Worm (Caenorhabditis elegans) whole organism, L1 larva: ENCODE data around the gene B0554.7.

Experiments used
- C34B4.2 ChIP-seq: sonication (generic microtip); optimal IDR thresholded peaks from 2 replicates; lab custom pipeline; 2017; ENCODE audit warnings: mild to moderate bottlenecking, missing genetic modification characterization, missing compliant biosample characterization
- blmp-1 ChIP-seq: fragments of 150-350 bp; optimal IDR thresholded peaks from 2 replicates; lab custom pipeline; 2014; ENCODE audit warnings: missing biosample characterization, missing genetic modification characterization
- ceh-8 ChIP-seq: fragments of 200-800 bp; sonication (Bioruptor generic); optimal IDR thresholded peaks from 2 replicates; lab custom pipeline; 2018; ENCODE audit warnings: mild to moderate bottlenecking, missing genetic modification characterization, moderate library complexity, missing compliant biosample characterization
- efl-1 ChIP-seq, 4 experiments: fragments of 150-350 bp; optimal IDR thresholded peaks in 3 of 4; peaks in 1 of 4; 1 replicate in 1 of 4; 2 replicates in 3 of 4; lab custom pipeline; 2014; ENCODE audit warnings: missing biosample characterization in 2 of 4, missing genetic modification characterization in 2 of 4, missing genetic modification reagents in 2 of 4
- elt-3 ChIP-seq, 6 experiments: fragments of 150-350 bp in 1 of 6; sonication (generic microtip); optimal IDR thresholded peaks; 2 replicates each; lab custom pipeline; 2017 to 2018; ENCODE audit warnings: missing biosample characterization in 6 of 6, missing genetic modification characterization in 6 of 6, inconsistent platforms in 1 of 6
- hlh-4 ChIP-seq: sonication (generic microtip); optimal IDR thresholded peaks from 2 replicates; lab custom pipeline; 2016; ENCODE audit warnings: mild to moderate bottlenecking, missing genetic modification characterization, missing compliant biosample characterization
- lsy-2 ChIP-seq, 2 experiments: fragments of 150-350 bp; optimal IDR thresholded peaks; 2 replicates each; lab custom pipeline; 2014; ENCODE audit warnings: missing biosample characterization in 2 of 2, missing genetic modification characterization in 2 of 2
- nhr-76 ChIP-seq: sonication (generic microtip); optimal IDR thresholded peaks from 2 replicates; lab custom pipeline; 2017; ENCODE audit warnings: missing biosample characterization, missing genetic modification characterization
- pax-3 ChIP-seq: fragments of 200-800 bp; sonication (Bioruptor generic); optimal IDR thresholded peaks from 2 replicates; lab custom pipeline; 2018; ENCODE audit warnings: mild to moderate bottlenecking, missing genetic modification characterization, moderate library complexity, missing compliant biosample characterization
- rnt-1 ChIP-seq: sonication (generic microtip); optimal IDR thresholded peaks from 2 replicates; lab custom pipeline; 2016; ENCODE audit warnings: mild to moderate bottlenecking, missing genetic modification characterization, moderate library complexity, missing compliant biosample characterization
- snpc-4 ChIP-seq: fragments of 150-350 bp; optimal IDR thresholded peaks from 2 replicates; lab custom pipeline; 2014; ENCODE audit warnings: missing biosample characterization, missing genetic modification characterization
- unc-130 ChIP-seq: fragments of 150-350 bp; optimal IDR thresholded peaks from 2 replicates; lab custom pipeline; 2017; ENCODE audit warnings: missing biosample characterization, missing genetic modification characterization, inconsistent platforms
- unc-62 ChIP-seq: fragments of 150-350 bp; optimal IDR thresholded peaks from 2 replicates; lab custom pipeline; 2014; ENCODE audit warnings: missing biosample characterization, missing genetic modification reagents, missing genetic modification characterization

DNA sequence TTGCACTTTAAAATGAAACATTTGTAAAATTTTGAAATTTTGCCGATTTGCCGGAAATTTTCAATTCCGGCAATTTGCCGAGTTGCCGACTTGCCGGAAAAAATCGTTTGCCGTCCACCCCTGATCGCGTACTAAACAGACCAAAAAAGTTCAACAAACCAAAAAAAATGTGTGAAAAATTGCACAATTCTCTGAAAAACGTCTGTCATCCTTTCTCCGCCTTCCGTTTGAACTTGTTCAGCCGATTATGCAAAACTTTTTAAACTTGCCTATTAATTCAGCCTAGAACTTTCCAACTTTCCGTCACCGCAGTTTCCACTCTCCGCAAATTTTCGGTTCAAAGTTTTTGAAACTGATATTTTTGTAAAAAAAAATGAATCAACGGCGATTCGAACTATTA, 16.7 kb downstream of the B0554.7 start, which contains the start of gene B0554.5:
- TF ChIP-seq efl-1 (optimal IDR thresholded peaks at IDR 0.05; lab: Kevin White, UChicago) (no peak), efl-1 (GFP tag; optimal IDR thresholded peaks at IDR 0.05 in 1 of 2; lab: Kevin White, UChicago) (no peak), lsy-2 (tag; optimal IDR thresholded peaks at IDR 0.05; lab: Kevin White, UChicago) (no peak), unc-62 (GFP tag; lab: Kevin White, UChicago) (no peak), unc-130 (tag; lab: Kevin White, UChicago) (no peak), blmp-1 (tag; lab: Kevin White, UChicago) (no peak), hlh-4 (tag; lab: Kevin White, UChicago) (no peak), nhr-76 (tag; lab: Kevin White, UChicago) (no peak), C34B4.2 (tag; lab: Kevin White, UChicago) (no peak), elt-3 (tag; optimal IDR thresholded peaks at IDR 0.05; lab: Kevin White, UChicago) (no peak), ceh-8 (GFP tag; lab: Kevin White, UChicago) (no peak), pax-3 (no peak), snpc-4 (tag; lab: Kevin White, UChicago) (no peak), rnt-1 (tag; lab: Kevin White, UChicago) (no peak)
